Worm (Caenorhabditis elegans): ENCODE data around the gene nhr-225.

DNA sequence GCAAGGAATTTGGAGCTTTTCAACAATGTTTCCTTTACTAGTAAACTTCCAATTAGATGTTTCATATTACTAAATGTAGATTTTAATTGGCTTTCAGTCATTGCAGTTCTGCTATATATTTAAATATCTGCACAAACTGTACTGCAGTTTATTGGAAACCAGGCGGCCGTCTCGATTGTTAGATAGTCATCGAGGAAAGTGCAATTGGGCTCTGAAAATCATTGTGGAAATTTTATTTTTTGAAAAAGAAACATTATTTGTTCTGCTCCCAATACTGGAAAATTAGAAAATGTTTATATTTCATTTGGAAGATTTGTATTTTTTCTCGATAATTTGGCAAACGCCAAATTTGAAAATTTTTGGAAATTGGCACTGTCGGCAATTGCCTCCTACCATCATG lies 48.3 kb upstream of the nhr-225 start, which contains the start of gene irld-29:
- TF ChIP-seq fkh-10 (GFP tag; optimal IDR thresholded peaks at IDR 0.05) (no peak), tbx-7 (tag; optimal IDR thresholded peaks at IDR 0.05) (no peak), tbx-2 (tag; optimal IDR thresholded peaks at IDR 0.05) (no peak), ceh-6 (GFP tag; optimal IDR thresholded peaks at IDR 0.05) (no peak), rnt-1 (tag; optimal IDR thresholded peaks at IDR 0.05) (no peak), hlh-13 (GFP tag; optimal IDR thresholded peaks at IDR 0.05) (no peak), ets-4 (tag; optimal IDR thresholded peaks at IDR 0.05) (no peak), nhr-11 (tag; optimal IDR thresholded peaks at IDR 0.05) (no peak), dmd-4 (tag; optimal IDR thresholded peaks at IDR 0.05; ENCODE audit: borderline replicate concordance) (no peak), F13H6.1 (tag; optimal IDR thresholded peaks at IDR 0.05) (no peak), lim-6 (tag; optimal IDR thresholded peaks at IDR 0.05) (no peak), pqm-1 (tag; optimal IDR thresholded peaks at IDR 0.05) (no peak), sox-2 (GFP tag; IDR thresholded peaks at IDR 0.05) (no peak)

Measured in whole organism, late embryonic.